Worm (Caenorhabditis elegans): ENCODE measurements around the gene F58G1.7.

Gene F58G1.7

ce11 chrII:12944587-12945126, 3.4 kb downstream of the F58G1.7 start (continued):
- TF ChIP-seq fkh-2 (tag; optimal IDR thresholded peaks at IDR 0.05) (peak; percentile 51), fos-1 (tag; optimal IDR thresholded peaks at IDR 0.05) (peak; percentile 17), ZK546.5 (tag; optimal IDR thresholded peaks at IDR 0.05) (no peak), elt-1 (tag; optimal IDR thresholded peaks at IDR 0.05) (no peak), pqm-1 (tag; optimal IDR thresholded peaks at IDR 0.05) (peak; percentile 88)

- TF ChIP-seq mdl-1 (tag; optimal IDR thresholded peaks at IDR 0.05) = no peak
- TF ChIP-seq nhr-237 (tag; optimal IDR thresholded peaks at IDR 0.05) = no peak
- peak; percentile 68 for TF ChIP-seq nhr-43 (tag; optimal IDR thresholded peaks at IDR 0.05; ENCODE audit: poor library complexity, severe bottlenecking)
- no peak for TF ChIP-seq egl-27 (tag; optimal IDR thresholded peaks at IDR 0.05)
- peak; percentile 51 to 85 (median 83) for TF ChIP-seq elt-3 (tag; optimal IDR thresholded peaks at IDR 0.05)
- no peak for TF ChIP-seq unc-62 (GFP tag; optimal IDR thresholded peaks at IDR 0.05)
- peak; percentile 45 for TF ChIP-seq nhr-23 (tag; optimal IDR thresholded peaks at IDR 0.05)
- TF ChIP-seq eor-1 (tag; optimal IDR thresholded peaks at IDR 0.05) = no peak
- TF ChIP-seq elt-1 (tag; optimal IDR thresholded peaks at IDR 0.05) = no peak
- TF ChIP-seq nhr-77 (tag; optimal IDR thresholded peaks at IDR 0.05) = no peak
- no peak for TF ChIP-seq pqm-1 (tag; optimal IDR thresholded peaks at IDR 0.05)
Observed at ce11 chrII:12942496-12942895, 5.6 kb downstream of the F58G1.7 start.

- no peak for TF ChIP-seq hmg-11 (tag; optimal IDR thresholded peaks at IDR 0.05)
- no peak for TF ChIP-seq nhr-237 (tag; optimal IDR thresholded peaks at IDR 0.05)
- no peak for TF ChIP-seq ZK546.5 (tag; optimal IDR thresholded peaks at IDR 0.05)
- TF ChIP-seq aly-2 (tag; optimal IDR thresholded peaks at IDR 0.05) = no peak
- TF ChIP-seq ceh-28 (tag; optimal IDR thresholded peaks at IDR 0.05) = no peak
- TF ChIP-seq nfya-1 (tag; optimal IDR thresholded peaks at IDR 0.05; ENCODE audit: insufficient read depth) = no peak
- no peak for TF ChIP-seq zag-1 (tag; optimal IDR thresholded peaks at IDR 0.05)
Observed at ce11 chrII:12939801-12940200, 8.3 kb downstream of the F58G1.7 start, which contains the start of gene arrd-10. arrd-10 (plus strand) TSS chrII:12940101.

- peak; percentile 24 for TF ChIP-seq nhr-25 (tag; optimal IDR thresholded peaks at IDR 0.05)
- no peak for TF ChIP-seq fos-1 (tag; optimal IDR thresholded peaks at IDR 0.05)
- TF ChIP-seq elt-3 (tag; optimal IDR thresholded peaks at IDR 0.05) = peak in 1 of 3 experiments; percentile 25
- TF ChIP-seq nhr-23 (tag; optimal IDR thresholded peaks at IDR 0.05) = peak; percentile 32
Observed at ce11 chrII:12939161-12939560, 8.9 kb downstream of the F58G1.7 start.

- no peak for TF ChIP-seq pha-4 (tag; optimal IDR thresholded peaks at IDR 0.05)
- no peak for TF ChIP-seq nhr-43 (tag; optimal IDR thresholded peaks at IDR 0.05; ENCODE audit: poor library complexity, severe bottlenecking)
- TF ChIP-seq daf-12 (tag; optimal IDR thresholded peaks at IDR 0.05) = no peak
- no peak for TF ChIP-seq ceh-28 (tag; optimal IDR thresholded peaks at IDR 0.05)
- no peak for TF ChIP-seq unc-39 (tag; optimal IDR thresholded peaks at IDR 0.05)
- no peak for TF ChIP-seq nhr-28 (tag; optimal IDR thresholded peaks at IDR 0.05)
- no peak for TF ChIP-seq fkh-10 (GFP tag; optimal IDR thresholded peaks at IDR 0.05)
- no peak for TF ChIP-seq jun-1 (tag; optimal IDR thresholded peaks at IDR 0.05)
- no peak for TF ChIP-seq nhr-11 (tag; optimal IDR thresholded peaks at IDR 0.05)
- no peak for TF ChIP-seq tbx-2 (tag; optimal IDR thresholded peaks at IDR 0.05)
- TF ChIP-seq nhr-12 (tag; optimal IDR thresholded peaks at IDR 0.05) = no peak
- TF ChIP-seq mdl-1 (tag; optimal IDR thresholded peaks at IDR 0.05) = no peak
- TF ChIP-seq zag-1 (tag; optimal IDR thresholded peaks at IDR 0.05) = no peak
- TF ChIP-seq elt-1 (tag; optimal IDR thresholded peaks at IDR 0.05) = no peak
- no peak for TF ChIP-seq lin-39 (tag; optimal IDR thresholded peaks at IDR 0.05)
- no peak for TF ChIP-seq nhr-25 (tag; optimal IDR thresholded peaks at IDR 0.05)
- no peak for TF ChIP-seq nhr-67 (tag; optimal IDR thresholded peaks at IDR 0.05)
- TF ChIP-seq hmg-11 (tag; optimal IDR thresholded peaks at IDR 0.05) = no peak
Observed at ce11 chrII:12935259-12935658, 12.8 kb downstream of the F58G1.7 start, which contains the start of gene lips-9. lips-9 (minus strand) TSS chrII:12935359.

ce11 chrII:12931456-12931923, 16.6 kb downstream of the F58G1.7 start, which contains the start of gene dct-18:
dct-18 (plus strand) TSS chrII:12931873.
- TF ChIP-seq nhr-23 (tag; optimal IDR thresholded peaks at IDR 0.05) (no peak), elt-3 (tag; optimal IDR thresholded peaks at IDR 0.05) (no peak), pha-4 (tag; optimal IDR thresholded peaks at IDR 0.05) (peak; percentile 24), elt-2 (tag; optimal IDR thresholded peaks at IDR 0.05) (peak; percentile 95), pqm-1 (tag; optimal IDR thresholded peaks at IDR 0.05) (peak; percentile 77)

All from whole organism, L3 larva.